Fruit fly (Drosophila melanogaster) whole organism, wandering third instar larva: Measurements from ENCODE around the gene Jon25Bii.
A peak's percentile ranks its signal among the peaks of the same experiment; 100 is the strongest.

ENCODE experiments used
- Abd-B ChIP-seq: fragments of >200 bp; optimal IDR thresholded peaks from 2 replicates; lab custom pipeline; 2017; ENCODE audit warnings: missing biosample characterization, missing genetic modification characterization
- CG32264 ChIP-seq: fragments of 200-800 bp; sonication (Bioruptor generic); optimal IDR thresholded peaks from 2 replicates; lab custom pipeline; 2016; ENCODE audit warnings: missing biosample characterization, missing genetic modification characterization
- CG9705 ChIP-seq: fragments of 200-800 bp; sonication (Bioruptor generic); optimal IDR thresholded peaks from 2 replicates; lab custom pipeline; 2018; ENCODE audit warnings: missing biosample characterization, mild to moderate bottlenecking, missing genetic modification characterization
- Dfd ChIP-seq: fragments of >200 bp; optimal IDR thresholded peaks from 2 replicates; lab custom pipeline; 2017; ENCODE audit warnings: missing biosample characterization, missing genetic modification characterization
- Dif ChIP-seq: fragments of 200-275, 200-300 bp; sonication (Bioruptor generic); optimal IDR thresholded peaks from 2 replicates; lab custom pipeline; 2018; ENCODE audit warnings: missing biosample characterization, missing genetic modification characterization; ENCODE audit not compliant: partially characterized antibody
- GATAd ChIP-seq: sonication (Bioruptor generic); optimal IDR thresholded peaks from 2 replicates; lab custom pipeline; 2016; ENCODE audit warnings: missing biosample characterization, missing genetic modification characterization
- HLH106 ChIP-seq: fragments of 200-800 bp; optimal IDR thresholded peaks from 3 replicates; lab custom pipeline; 2019; ENCODE audit warnings: missing biosample characterization, mild to moderate bottlenecking, missing genetic modification characterization, moderate library complexity
- Hnf4 ChIP-seq: fragments of 200-800 bp; sonication (Bioruptor generic); optimal IDR thresholded peaks from 2 replicates; lab custom pipeline; 2016; ENCODE audit warnings: missing biosample characterization, mild to moderate bottlenecking, missing genetic modification characterization
- Hr78 ChIP-seq: fragments of >200 bp; optimal IDR thresholded peaks from 2 replicates; lab custom pipeline; 2017; ENCODE audit warnings: missing biosample characterization, missing genetic modification characterization
- Hr83 ChIP-seq: fragments of 200-300 bp; sonication (Bioruptor generic); optimal IDR thresholded peaks from 2 replicates; lab custom pipeline; 2016; ENCODE audit warnings: missing biosample characterization, mild to moderate bottlenecking, missing genetic modification characterization, moderate library complexity; ENCODE audit not compliant: poor library complexity, severe bottlenecking
- Jra ChIP-seq: sonication (Bioruptor generic); optimal IDR thresholded peaks from 2 replicates; lab custom pipeline; 2016; ENCODE audit warnings: missing biosample characterization, missing genetic modification characterization
- Mio ChIP-seq: sonication (Bioruptor generic); optimal IDR thresholded peaks from 2 replicates; lab custom pipeline; 2016; ENCODE audit warnings: missing biosample characterization, missing genetic modification characterization
- Myc ChIP-seq: fragments of >200 bp; optimal IDR thresholded peaks from 2 replicates; lab custom pipeline; 2017
- N ChIP-seq: fragments of >200 bp; optimal IDR thresholded peaks from 2 replicates; lab custom pipeline; 2018; ENCODE audit warnings: missing biosample characterization, missing external identifiers, missing genetic modification characterization
- OdsH ChIP-seq: fragments of 200-800 bp; sonication (Bioruptor generic); optimal IDR thresholded peaks from 2 replicates; lab custom pipeline; 2016; ENCODE audit warnings: missing biosample characterization, mild to moderate bottlenecking, missing genetic modification characterization
- Rel ChIP-seq, 2 experiments: fragments of 200-800 bp; sonication (Bioruptor generic) in 1 of 2; optimal IDR thresholded peaks; 2 replicates in 1 of 2; 3 replicates in 1 of 2; lab custom pipeline; 2016 to 2019; ENCODE audit warnings: mild to moderate bottlenecking in 2 of 2, missing biosample characterization in 2 of 2, missing genetic modification characterization in 2 of 2, moderate library complexity in 1 of 2
- Sp1 ChIP-seq: fragments of 200-800 bp; sonication (Bioruptor generic); optimal IDR thresholded peaks from 3 replicates; lab custom pipeline; 2019; ENCODE audit warnings: missing biosample characterization, mild to moderate bottlenecking, missing genetic modification characterization, moderate library complexity
- Vsx2 ChIP-seq: fragments of 200-300, 225-300 bp; sonication (Bioruptor generic); optimal IDR thresholded peaks from 2 replicates; lab custom pipeline; 2018; ENCODE audit warnings: missing biosample characterization, missing genetic modification characterization; ENCODE audit not compliant: partially characterized antibody
- br ChIP-seq: fragments of 200-800 bp; sonication (Bioruptor generic); optimal IDR thresholded peaks from 2 replicates; lab custom pipeline; 2016; ENCODE audit warnings: missing biosample characterization, missing genetic modification characterization
- brk ChIP-seq: fragments of 200-800 bp; sonication (Bioruptor generic); optimal IDR thresholded peaks from 2 replicates; lab custom pipeline; 2016; ENCODE audit warnings: missing biosample characterization, mild to moderate bottlenecking, missing genetic modification characterization
- dl ChIP-seq, 2 experiments: fragments of 175-275, 200-275 bp in 1 of 2; fragments of 200-275 bp in 1 of 2; sonication (Bioruptor generic); optimal IDR thresholded peaks; lab custom pipeline; 2018; ENCODE audit warnings: mild to moderate bottlenecking in 2 of 2, missing biosample characterization in 2 of 2, missing genetic modification characterization in 2 of 2, moderate library complexity in 2 of 2; ENCODE audit not compliant: partially characterized antibody in 2 of 2, insufficient read depth in 1 of 2
- dmrt93B ChIP-seq: fragments of 200-800 bp; sonication (Bioruptor generic); optimal IDR thresholded peaks from 2 replicates; lab custom pipeline; 2018; ENCODE audit warnings: missing biosample characterization, mild to moderate bottlenecking, missing genetic modification characterization
- dsf ChIP-seq: sonication (Bioruptor generic); optimal IDR thresholded peaks from 2 replicates; lab custom pipeline; 2016; ENCODE audit warnings: missing biosample characterization, missing genetic modification characterization, borderline replicate concordance
- ey ChIP-seq: fragments of 200-800 bp; sonication (Bioruptor generic); optimal IDR thresholded peaks from 2 replicates; lab custom pipeline; 2016; ENCODE audit warnings: missing biosample characterization, missing genetic modification characterization
- foxo ChIP-seq, 2 experiments: fragments of 200-800 bp; sonication (Bioruptor generic); optimal IDR thresholded peaks; 2 replicates in 1 of 2; 3 replicates in 1 of 2; lab custom pipeline; 2016 to 2017; ENCODE audit warnings: missing biosample characterization in 2 of 2, missing genetic modification characterization in 2 of 2
- fru ChIP-seq: fragments of 200-800 bp; sonication (Bioruptor generic); optimal IDR thresholded peaks from 3 replicates; lab custom pipeline; 2016; ENCODE audit warnings: missing biosample characterization, mild to moderate bottlenecking, missing genetic modification characterization
- h ChIP-seq: fragments of 200-800 bp; sonication (Bioruptor generic); optimal IDR thresholded peaks from 3 replicates; lab custom pipeline; 2016; ENCODE audit warnings: missing biosample characterization, mild to moderate bottlenecking, missing genetic modification characterization
- jim ChIP-seq: fragments of 175-275, 200-325 bp; sonication (Bioruptor generic); optimal IDR thresholded peaks from 2 replicates; lab custom pipeline; 2016; ENCODE audit warnings: missing biosample characterization, mild to moderate bottlenecking, missing genetic modification characterization
- lola ChIP-seq: fragments of >200 bp; optimal IDR thresholded peaks from 2 replicates; lab custom pipeline; 2017; ENCODE audit warnings: missing biosample characterization, missing genetic modification characterization
- pan ChIP-seq: fragments of >200 bp; optimal IDR thresholded peaks from 2 replicates; lab custom pipeline; 2017
- psq ChIP-seq: fragments of 200-800 bp; sonication (Bioruptor generic); optimal IDR thresholded peaks from 3 replicates; lab custom pipeline; 2017; ENCODE audit warnings: missing biosample characterization, mild to moderate bottlenecking, missing genetic modification characterization, moderate library complexity
- rgr ChIP-seq: fragments of 200-800 bp; sonication (Bioruptor generic); optimal IDR thresholded peaks from 3 replicates; lab custom pipeline; 2016; ENCODE audit warnings: missing biosample characterization, mild to moderate bottlenecking, missing genetic modification characterization
- sage ChIP-seq: fragments of 200-800 bp; sonication (Bioruptor generic); optimal IDR thresholded peaks from 2 replicates; lab custom pipeline; 2016; ENCODE audit warnings: missing biosample characterization, mild to moderate bottlenecking, missing genetic modification characterization
- sv ChIP-seq: fragments of 200-800 bp; sonication (Bioruptor generic); optimal IDR thresholded peaks from 3 replicates; lab custom pipeline; 2016; ENCODE audit warnings: missing biosample characterization, missing genetic modification characterization
- tai ChIP-seq: sonication (Bioruptor generic); optimal IDR thresholded peaks from 2 replicates; lab custom pipeline; 2016; ENCODE audit warnings: missing biosample characterization, missing genetic modification characterization
- woc ChIP-seq: sonication (Bioruptor generic); optimal IDR thresholded peaks from 2 replicates; lab custom pipeline; 2016; ENCODE audit warnings: missing biosample characterization, mild to moderate bottlenecking, missing genetic modification characterization

Gene Jon25Bii

dm6 chr2L:4981278-4981966 lies 28.5 kb upstream of the Jon25Bii start, which contains the start of the genes CG8892 and CG34126:
Gene CG8892 (minus strand): TSS chr2L:4981592.
Gene CG34126 (plus strand): TSS chr2L:4981614.
- TF ChIP-seq Abd-B (GFP tag; lab: Kevin White, UChicago) (no peak), tai (no peak), ey (GFP tag; lab: Kevin White, UChicago) (peak; percentile 97), Dfd (GFP tag; lab: Kevin White, UChicago) (no peak), pan (lab: Kevin White, UChicago) (no peak), Hr83 (GFP tag; lab: Kevin White, UChicago) (peak; percentile 97), woc (GFP tag; lab: Kevin White, UChicago) (peak; percentile 98), dl (GFP tag; optimal IDR thresholded peaks at IDR 0.05; lab: Kevin White, UChicago; ENCODE audit: insufficient read depth in 1 of 2, partially characterized antibody in 2 of 2) (no peak), foxo (GFP tag; optimal IDR thresholded peaks at IDR 0.05; lab: Kevin White, UChicago) (peak; percentile 91 to 99), Jra (GFP tag; lab: Kevin White, UChicago) (peak; percentile 97), Sp1 (GFP tag; lab: Kevin White, UChicago) (peak; percentile 97), jim (GFP tag; lab: Kevin White, UChicago) (peak; percentile 93), rgr (GFP tag; lab: Kevin White, UChicago) (peak; percentile 98), h (peak; percentile 98), Mio (GFP tag; lab: Kevin White, UChicago) (peak; percentile 92), Hnf4 (GFP tag; lab: Kevin White, UChicago) (peak; percentile 98), dmrt93B (peak; percentile 99), Myc (lab: Kevin White, UChicago) (peak; percentile 62), CG9705 (GFP tag; lab: Kevin White, UChicago) (peak; percentile 98), Vsx2 (GFP tag; lab: Kevin White, UChicago) (no peak), CG32264 (GFP tag; lab: Kevin White, UChicago) (peak; percentile 93), fru (GFP tag; lab: Kevin White, UChicago) (peak; percentile 98), dsf (GFP tag; lab: Kevin White, UChicago) (peak; percentile 95), GATAd (peak; percentile 94), Rel (GFP tag; optimal IDR thresholded peaks at IDR 0.05; lab: Kevin White, UChicago) (peak; percentile 89), Rel (tag; optimal IDR thresholded peaks at IDR 0.05; lab: Kevin White, UChicago) (peak; percentile 87), sv (GFP tag; lab: Kevin White, UChicago) (peak; percentile 99), sage (GFP tag; lab: Kevin White, UChicago) (peak; percentile 91), HLH106 (tag; lab: Kevin White, UChicago) (peak; percentile 99), brk (peak; percentile 95), br (GFP tag; lab: Kevin White, UChicago) (peak; percentile 98), N (GFP tag; lab: Kevin White, UChicago) (no peak), psq (GFP tag; lab: Kevin White, UChicago) (peak; percentile 97), OdsH (peak; percentile 97), lola (GFP tag; lab: Kevin White, UChicago) (no peak)

- no peak for TF ChIP-seq h
- TF ChIP-seq N (GFP tag; lab: Kevin White, UChicago) = no peak
- TF ChIP-seq Dfd (GFP tag; lab: Kevin White, UChicago) = no peak
- no peak for TF ChIP-seq jim (GFP tag; lab: Kevin White, UChicago)
- no peak for TF ChIP-seq Dif
- TF ChIP-seq Hr78 (GFP tag; lab: Kevin White, UChicago) = no peak
- no peak for TF ChIP-seq Hnf4 (GFP tag; lab: Kevin White, UChicago)
- no peak for TF ChIP-seq sv (GFP tag; lab: Kevin White, UChicago)
- TF ChIP-seq GATAd = no peak
- no peak for TF ChIP-seq sage (GFP tag; lab: Kevin White, UChicago)
- TF ChIP-seq br (GFP tag; lab: Kevin White, UChicago) = no peak
- TF ChIP-seq dmrt93B = no peak
- TF ChIP-seq fru (GFP tag; lab: Kevin White, UChicago) = no peak
- no peak for TF ChIP-seq lola (GFP tag; lab: Kevin White, UChicago)
- TF ChIP-seq OdsH = no peak
- TF ChIP-seq pan (lab: Kevin White, UChicago) = no peak
- TF ChIP-seq woc (GFP tag; lab: Kevin White, UChicago) = no peak
- no peak for TF ChIP-seq brk
Observed at dm6 chr2L:4979138-4979537, 26.2 kb upstream of the Jon25Bii start, which contains the start of gene CG8891. Gene CG8891 (minus strand): TSS chr2L:4979379.
